Worm (Caenorhabditis elegans): Measurements from ENCODE around the gene F10E9.5.

F10E9.5 gene

DNA sequence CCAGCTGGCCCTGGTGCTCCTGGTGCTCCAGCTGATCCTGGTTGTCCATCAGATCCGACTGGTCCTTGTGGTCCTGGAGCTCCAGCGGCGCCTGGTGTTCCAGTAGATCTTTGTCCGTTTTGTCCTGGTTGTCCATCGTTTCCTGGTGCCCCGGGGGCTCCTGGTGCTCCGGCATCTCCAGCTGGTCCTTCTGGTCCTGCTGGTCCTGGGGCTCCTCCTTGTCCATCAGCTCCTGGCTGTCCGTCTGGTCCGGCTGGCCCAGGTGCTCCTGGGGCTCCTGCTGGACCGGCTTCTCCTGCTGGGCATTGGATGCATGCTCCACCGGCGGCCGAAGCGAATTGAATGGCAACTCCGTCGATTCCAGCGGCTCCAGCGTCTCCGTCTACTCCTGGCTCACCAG, 44.8 kb upstream of the F10E9.5 start (continued):
- TF ChIP-seq ceh-9 (tag; optimal IDR thresholded peaks at IDR 0.05) (peak; percentile 17), ceh-18 (tag; optimal IDR thresholded peaks at IDR 0.05) (no peak), syd-9 (tag; optimal IDR thresholded peaks at IDR 0.05) (peak; percentile 29), elt-4 (tag; optimal IDR thresholded peaks at IDR 0.05) (peak; percentile 94), ceh-45 (GFP tag; IDR thresholded peaks at IDR 0.05) (no peak), ref-2 (tag; optimal IDR thresholded peaks at IDR 0.05) (peak; percentile 28), C08G9.2 (tag; optimal IDR thresholded peaks at IDR 0.05) (no peak), lim-6 (tag; optimal IDR thresholded peaks at IDR 0.05) (peak; percentile 14)

DNA sequence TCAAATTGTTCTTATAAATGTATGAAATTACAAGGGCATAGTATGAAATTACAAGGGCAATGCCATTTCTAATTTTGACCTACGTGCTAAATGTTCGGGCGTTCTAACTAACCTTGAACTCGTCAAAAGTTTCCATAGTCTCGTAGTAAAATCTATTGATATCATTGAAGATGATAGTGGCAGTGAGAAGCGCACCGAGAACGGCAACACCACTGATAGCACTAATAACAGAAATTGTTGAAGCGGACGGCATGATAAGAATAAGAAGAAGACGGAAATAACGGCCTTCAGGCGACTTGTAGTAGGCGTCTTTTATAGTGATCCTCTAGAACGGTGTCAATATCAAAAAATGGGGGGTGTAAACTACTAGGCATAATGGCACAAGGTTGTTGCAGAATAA, 44.0 kb upstream of the F10E9.5 start, which contains the start of gene col-91:
TSS of gene col-91 (minus strand) at position 288 of the 400 bp plus-strand sequence.
- TF ChIP-seq Y22D7AL.16 (tag; optimal IDR thresholded peaks at IDR 0.05) (no peak), eyg-1 (tag; optimal IDR thresholded peaks at IDR 0.05) (no peak), ama-1 (optimal IDR thresholded peaks at IDR 0.05) (no peak), T23F11.4 (GFP tag; optimal IDR thresholded peaks at IDR 0.05) (no peak), ets-4 (tag; optimal IDR thresholded peaks at IDR 0.05) (no peak), nhr-232 (tag; optimal IDR thresholded peaks at IDR 0.05) (no peak), ceh-24 (tag; optimal IDR thresholded peaks at IDR 0.05) (no peak), ceh-14 (tag; optimal IDR thresholded peaks at IDR 0.05) (no peak), ahr-1 (tag; optimal IDR thresholded peaks at IDR 0.05) (no peak), hlh-30 (tag; optimal IDR thresholded peaks at IDR 0.05; ENCODE audit: insufficient read depth) (no peak), pqm-1 (tag; optimal IDR thresholded peaks at IDR 0.05) (no peak), ceh-22 (tag; optimal IDR thresholded peaks at IDR 0.05) (no peak), zip-5 (tag; optimal IDR thresholded peaks at IDR 0.05) (no peak), ceh-45 (GFP tag; IDR thresholded peaks at IDR 0.05) (no peak), ceh-9 (tag; optimal IDR thresholded peaks at IDR 0.05) (no peak), fax-1 (tag; optimal IDR thresholded peaks at IDR 0.05) (no peak), pros-1 (tag; optimal IDR thresholded peaks at IDR 0.05) (no peak), gmeb-2 (tag; optimal IDR thresholded peaks at IDR 0.05) (no peak)

DNA sequence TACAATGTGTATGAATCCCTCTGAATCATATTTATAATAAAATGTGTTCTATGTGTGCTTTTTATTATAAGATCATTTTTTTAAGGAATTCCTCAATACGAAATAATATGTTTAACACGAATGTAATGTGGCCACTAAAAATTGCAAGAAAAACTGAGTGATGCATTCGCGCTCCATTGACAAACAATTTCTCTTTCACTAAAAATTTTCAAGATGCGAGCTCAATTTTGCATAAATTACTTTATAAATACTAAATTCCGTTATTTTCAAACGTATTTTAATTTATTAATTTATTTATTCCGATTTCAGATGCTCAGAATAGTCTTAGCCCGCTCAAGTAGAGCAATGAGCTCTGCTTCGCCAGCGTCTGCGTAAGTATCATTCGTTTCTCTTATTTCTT, 41.6 kb upstream of the F10E9.5 start, which contains the start of gene mrps-9:
TSS of gene mrps-9 (plus strand) at position 310 of the 400 bp plus-strand sequence.
- peak; percentile 35 for TF ChIP-seq ceh-14 (tag; optimal IDR thresholded peaks at IDR 0.05)
- TF ChIP-seq ceh-30 (tag; optimal IDR thresholded peaks at IDR 0.05) = no peak

DNA sequence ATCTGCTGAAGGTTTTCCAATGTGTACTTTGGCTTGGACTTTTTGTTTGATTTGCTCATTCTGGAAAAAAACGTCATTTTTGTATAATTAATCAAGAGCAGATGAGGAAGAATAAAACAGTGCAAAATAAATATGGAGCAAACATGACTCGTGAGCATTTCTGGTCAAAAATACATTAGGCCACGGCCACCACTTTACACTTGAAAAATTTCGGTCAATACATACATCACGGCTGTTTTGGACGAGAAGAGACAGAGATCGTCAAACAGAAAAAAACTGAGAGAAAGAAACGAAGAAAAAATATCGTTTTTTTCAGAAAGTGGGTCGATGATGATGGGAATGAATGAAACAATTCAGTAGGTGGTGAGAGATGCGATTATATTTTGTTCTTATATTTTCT, 39.1 kb upstream of the F10E9.5 start, which contains the start of the genes F09G8.7 and crn-7:
TSS of gene F09G8.7 (minus strand) at position 60 of the 400 bp plus-strand sequence.
TSS of gene crn-7 (plus strand) at position 236 of the 400 bp plus-strand sequence.
- TF ChIP-seq ceh-24 (tag; optimal IDR thresholded peaks at IDR 0.05) (no peak), K02D7.2 (tag; optimal IDR thresholded peaks at IDR 0.05) (no peak), ztf-16 (tag; optimal IDR thresholded peaks at IDR 0.05) (no peak), dmd-4 (tag; optimal IDR thresholded peaks at IDR 0.05; ENCODE audit: borderline replicate concordance) (no peak), ceh-19 (GFP tag; optimal IDR thresholded peaks at IDR 0.05) (no peak), sox-2 (GFP tag; IDR thresholded peaks at IDR 0.05) (no peak), sdc-2 (tag; optimal IDR thresholded peaks at IDR 0.05) (no peak)

DNA sequence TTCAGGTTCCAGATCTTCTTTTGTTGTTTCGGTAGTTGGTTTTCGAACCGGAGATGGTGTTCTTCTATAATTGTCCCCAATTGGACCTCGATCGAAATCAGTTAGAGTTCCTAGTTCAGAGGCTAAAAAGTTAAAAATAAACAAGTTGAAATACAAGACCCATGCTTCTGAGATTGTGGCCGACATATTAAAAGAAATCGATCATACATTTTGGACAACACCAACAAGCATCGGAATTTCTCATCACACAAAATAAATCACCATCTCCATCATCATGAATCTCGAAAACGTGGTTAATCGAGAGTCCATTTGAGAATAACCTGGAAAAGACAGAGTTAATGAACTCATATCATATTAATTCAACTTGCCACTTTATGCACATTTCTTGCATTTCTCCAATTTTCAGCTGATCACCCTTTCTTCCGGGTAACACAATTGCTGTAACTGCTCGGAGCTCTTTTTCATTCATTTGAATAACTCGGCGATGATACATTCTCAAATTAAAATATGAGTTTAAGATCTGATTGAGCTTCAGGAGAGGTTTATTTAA, 35.6 kb upstream of the F10E9.5 start, which contains the start of the genes mps-4 and F09G8.10:
TSS of gene mps-4 (minus strand) at position 101 of the 550 bp plus-strand sequence.
TSS of gene F09G8.10 (minus strand) at position 500 of the 550 bp plus-strand sequence.
- no peak for TF ChIP-seq ceh-45 (GFP tag; IDR thresholded peaks at IDR 0.05)
- TF ChIP-seq T23F11.4 (GFP tag; optimal IDR thresholded peaks at IDR 0.05) = no peak
- TF ChIP-seq nfya-1 (tag; optimal IDR thresholded peaks at IDR 0.05) = no peak
- no peak for TF ChIP-seq ceh-22 (tag; optimal IDR thresholded peaks at IDR 0.05)
- no peak for TF ChIP-seq elt-2 (tag; optimal IDR thresholded peaks at IDR 0.05)
- no peak for TF ChIP-seq F13H6.1 (tag; optimal IDR thresholded peaks at IDR 0.05)
- TF ChIP-seq pag-3 (tag; optimal IDR thresholded peaks at IDR 0.05; ENCODE audit: borderline replicate concordance) = no peak
- TF ChIP-seq ceh-18 (tag; optimal IDR thresholded peaks at IDR 0.05) = no peak
- TF ChIP-seq zip-5 (tag; optimal IDR thresholded peaks at IDR 0.05) = no peak
- TF ChIP-seq dve-1 (tag; optimal IDR thresholded peaks at IDR 0.05) = no peak
- no peak for TF ChIP-seq ceh-19 (GFP tag; optimal IDR thresholded peaks at IDR 0.05)
- TF ChIP-seq unc-42 (tag; optimal IDR thresholded peaks at IDR 0.05) = no peak
- TF ChIP-seq ttx-3 (tag; optimal IDR thresholded peaks at IDR 0.05) = no peak
- no peak for TF ChIP-seq ceh-48 (tag; optimal IDR thresholded peaks at IDR 0.05)
